Fruit fly (Drosophila melanogaster) ovary, adult (tissue): ENCODE results near the gene CG14947.

Source experiments
- CG17801 ChIP-seq: fragments of 200-800 bp; optimal IDR thresholded peaks from 2 replicates; lab custom pipeline; 2019; ENCODE audit warnings: missing biosample characterization, mild to moderate bottlenecking, missing genetic modification characterization, moderate library complexity; ENCODE audit not compliant: partially characterized antibody

CG14947 gene

dm6 chr2L:12049133-12049532, 26.8 kb upstream of the CG14947 start, which contains the start of gene PLCXD:
TSS of gene PLCXD (plus strand) at chr2L:12049418.
- no peak for TF ChIP-seq CG17801 (GFP tag; lab: Kevin White, UChicago)

dm6 chr2L:12053365-12053764, 22.5 kb upstream of the CG14947 start:
- TF ChIP-seq CG17801 (GFP tag; lab: Kevin White, UChicago) = no peak

DNA sequence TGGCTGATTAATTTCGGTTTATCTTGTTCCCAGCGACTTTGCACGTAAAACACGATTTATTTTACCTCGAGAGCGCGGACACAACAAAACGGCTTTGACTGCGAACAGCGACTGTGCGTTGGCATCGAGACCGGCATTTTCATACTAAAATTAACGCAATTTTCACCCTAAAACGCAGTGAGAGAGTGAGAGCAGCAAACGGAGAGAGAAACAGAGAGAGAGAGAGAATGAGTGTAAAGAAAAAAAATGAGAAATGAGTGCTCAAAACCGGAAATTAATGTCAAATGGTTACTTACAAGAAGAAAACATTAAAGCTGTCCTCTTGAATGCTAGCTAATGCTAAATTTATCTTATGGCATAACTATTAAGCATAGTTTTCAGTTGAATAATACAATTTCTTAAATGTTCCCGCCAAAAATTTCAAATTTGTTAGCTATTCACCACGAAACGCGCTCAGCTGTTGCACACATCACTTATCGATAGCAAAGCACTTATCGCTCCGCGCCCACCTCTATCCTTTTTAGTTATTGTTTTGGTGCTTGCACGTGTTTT, 20.0 kb upstream of the CG14947 start, which contains the start of the genes JhI-21, RpL7-like and CG34164:
Gene JhI-21, minus strand, starts transcription at position 206 of the 552 bp plus-strand sequence.
Gene RpL7-like, plus strand, starts transcription at position 490 of the 552 bp plus-strand sequence.
Gene CG34164, plus strand, starts transcription at position 512 of the 552 bp plus-strand sequence.
- peak; percentile 31 for TF ChIP-seq CG17801 (GFP tag; lab: Kevin White, UChicago)

DNA sequence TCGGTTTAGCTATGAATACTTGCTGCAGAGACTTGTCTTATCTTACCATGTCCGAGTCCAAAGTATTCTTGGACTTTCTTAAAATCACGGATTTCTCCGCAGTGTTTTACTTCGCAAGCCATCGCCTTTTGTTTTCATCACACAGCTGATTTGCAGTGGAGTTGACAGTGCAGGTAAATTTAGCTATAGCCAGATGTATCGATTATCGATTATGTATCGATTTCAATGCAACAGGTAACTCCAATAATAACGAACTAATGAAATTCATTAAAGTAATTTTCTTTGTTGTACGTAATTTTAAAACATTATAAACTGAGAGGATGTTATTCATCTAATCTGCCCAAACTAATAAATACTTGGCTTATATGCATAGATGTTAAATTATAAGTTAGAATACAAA, 12.9 kb upstream of the CG14947 start, which contains the start of gene Rab3-GAP:
Gene Rab3-GAP, minus strand, starts transcription at position 150 of the 400 bp plus-strand sequence.
- peak; percentile 19 for TF ChIP-seq CG17801 (GFP tag; lab: Kevin White, UChicago)

- TF ChIP-seq CG17801 (GFP tag; lab: Kevin White, UChicago) = no peak
Measured at dm6 chr2L:12065683-12066386, 10.1 kb upstream of the CG14947 start.

dm6 chr2L:12066617-12067251, 9.2 kb upstream of the CG14947 start, which contains the start of gene firl:
TSS of gene firl (minus strand) at chr2L:12066775.
- no peak for TF ChIP-seq CG17801 (GFP tag; lab: Kevin White, UChicago)

DNA sequence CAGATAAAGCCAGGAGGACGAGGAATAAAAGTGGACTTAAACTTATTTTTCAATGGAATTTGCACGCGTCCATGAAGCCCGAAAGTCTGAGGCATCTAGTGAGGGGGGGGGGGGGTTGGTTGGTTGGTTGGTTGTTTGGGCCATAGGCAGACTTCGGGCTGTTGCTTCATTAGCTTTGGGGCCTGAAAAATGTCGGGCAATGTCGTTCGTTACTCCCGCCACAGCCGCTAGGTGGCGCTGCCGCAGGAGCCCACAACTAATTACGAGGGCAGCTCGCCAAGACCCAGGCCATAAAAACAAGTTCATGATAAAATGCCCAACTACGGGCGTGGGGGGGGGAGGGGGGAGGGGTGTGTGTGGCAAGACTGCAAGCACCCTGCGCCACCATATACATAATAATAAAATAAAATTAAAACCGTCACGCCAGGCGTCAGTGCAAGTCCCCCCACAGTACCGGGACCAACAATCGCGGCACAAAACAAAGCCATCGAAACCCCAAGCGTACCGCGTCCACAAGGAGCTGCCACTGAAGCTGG, 2.3 kb downstream of the CG14947 start:
- no peak for TF ChIP-seq CG17801 (GFP tag; lab: Kevin White, UChicago)

dm6 chr2L:12078695-12079094, 2.8 kb downstream of the CG14947 start:
- TF ChIP-seq CG17801 (GFP tag; lab: Kevin White, UChicago) = no peak

- no peak for TF ChIP-seq CG17801 (GFP tag; lab: Kevin White, UChicago)
Measured at dm6 chr2L:12079827-12080381, 4.0 kb downstream of the CG14947 start.

dm6 chr2L:12081118-12081665, 5.3 kb downstream of the CG14947 start:
- TF ChIP-seq CG17801 (GFP tag; lab: Kevin White, UChicago) = no peak

dm6 chr2L:12085010-12085409, 9.1 kb downstream of the CG14947 start:
- no peak for TF ChIP-seq CG17801 (GFP tag; lab: Kevin White, UChicago)

DNA sequence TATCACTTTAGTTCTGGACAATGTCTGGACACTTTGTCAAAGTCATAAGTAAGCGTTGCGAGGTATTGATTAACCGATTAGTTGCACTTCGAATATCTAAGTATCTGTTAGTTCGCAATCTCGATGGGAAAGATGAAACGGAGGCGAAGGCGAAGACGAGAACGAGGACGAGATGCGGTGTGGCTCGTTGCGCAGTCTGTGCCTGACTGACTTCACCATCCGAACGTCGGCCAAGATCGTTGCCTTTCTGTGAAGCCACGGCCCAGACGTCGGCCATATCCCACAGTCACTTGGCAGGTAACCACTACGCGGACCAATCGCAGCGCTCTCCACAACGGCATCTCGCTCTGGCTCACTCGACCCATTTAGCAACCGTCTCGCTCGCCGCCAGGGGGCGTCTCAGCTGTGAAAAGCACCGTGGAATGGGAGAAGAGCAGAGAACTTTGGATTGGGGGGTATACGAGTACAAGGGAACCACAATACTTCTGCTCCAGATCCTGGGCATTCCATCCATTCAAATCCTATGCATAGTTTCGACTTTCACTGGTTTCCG, 9.8 kb downstream of the CG14947 start, which contains the start of gene prd:
Gene prd, minus strand, starts transcription at position 209 of the 553 bp plus-strand sequence.
- TF ChIP-seq CG17801 (GFP tag; lab: Kevin White, UChicago) = no peak

DNA sequence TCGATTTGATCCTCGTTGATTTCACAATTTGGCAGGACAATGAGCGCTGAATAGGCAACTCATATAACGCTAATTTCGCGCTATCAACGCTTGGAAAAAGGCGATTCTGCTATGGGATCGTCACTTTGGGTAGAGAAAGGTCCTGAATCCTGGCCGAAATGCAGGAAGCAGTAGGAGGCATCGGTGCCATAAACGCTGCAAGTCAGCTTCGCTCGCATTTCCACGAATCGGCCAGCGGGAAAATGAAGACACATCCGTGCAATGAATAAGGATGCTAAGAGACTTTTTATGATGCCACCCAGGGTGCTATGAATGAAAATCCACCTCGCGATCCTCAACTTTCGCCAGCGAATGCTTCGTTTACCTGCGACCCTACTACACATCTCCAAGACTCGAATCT, 11.5 kb downstream of the CG14947 start:
- no peak for TF ChIP-seq CG17801 (GFP tag; lab: Kevin White, UChicago)

DNA sequence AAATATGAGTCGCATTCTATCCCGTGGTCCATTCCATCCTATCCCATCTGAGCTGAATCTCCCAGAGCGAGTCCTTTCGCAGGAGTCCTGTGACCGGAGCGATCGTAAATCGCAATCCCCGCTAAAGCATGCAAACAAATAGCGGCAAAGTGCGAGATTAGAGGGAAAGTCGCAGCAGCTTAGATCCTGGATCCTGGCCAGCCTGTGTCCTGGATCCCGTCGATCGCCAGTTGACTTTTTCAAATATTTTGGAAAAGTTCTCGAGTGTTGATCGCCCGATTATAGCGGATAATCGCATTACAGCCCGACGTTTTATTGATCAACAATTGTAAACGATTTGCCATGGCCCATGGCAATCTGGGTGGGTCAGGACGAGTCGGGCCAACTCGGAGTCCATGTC, 13.2 kb downstream of the CG14947 start:
- no peak for TF ChIP-seq CG17801 (GFP tag; lab: Kevin White, UChicago)
